Worm (Caenorhabditis elegans) whole organism, young adult: ENCODE data around the gene Y43F4A.1.

Experiments
- B0261.1 ChIP-seq: sonication (generic microtip); optimal IDR thresholded peaks from 2 replicates; lab custom pipeline; 2016; ENCODE audit warnings: mild to moderate bottlenecking, missing genetic modification characterization, moderate library complexity, missing compliant biosample characterization
- C06A6.2 ChIP-seq: fragments of 200-800 bp; sonication (Bioruptor generic); conservative IDR thresholded peaks from 2 replicates; pipeline ENCODE4 v1.3.6; 2022; ENCODE audit warnings: missing genetic modification characterization, missing compliant biosample characterization
- D2030.7 ChIP-seq: fragments of 200-800 bp; sonication (Bioruptor generic); IDR thresholded peaks from 2 replicates; pipeline ENCODE4 v1.3.6; 2022; ENCODE audit warnings: missing genetic modification reagents, missing genetic modification characterization, missing compliant biosample characterization
- F52B5.7 ChIP-seq: sonication (generic microtip); optimal IDR thresholded peaks from 2 replicates; lab custom pipeline; 2016; ENCODE audit warnings: mild to moderate bottlenecking, missing genetic modification characterization, missing compliant biosample characterization
- F57A8.1 ChIP-seq: fragments of 200-800 bp; sonication (Bioruptor generic); optimal IDR thresholded peaks from 2 replicates; lab custom pipeline; 2018; ENCODE audit warnings: mild to moderate bottlenecking, missing genetic modification characterization, moderate library complexity, missing compliant biosample characterization
- F57C9.4 ChIP-seq: sonication (generic microtip); optimal IDR thresholded peaks from 2 replicates; lab custom pipeline; 2017; ENCODE audit warnings: mild to moderate bottlenecking, missing genetic modification characterization, missing compliant biosample characterization
- K11D2.4 ChIP-seq: fragments of 200-800 bp; sonication (Bioruptor generic); IDR thresholded peaks from 2 replicates; pipeline ENCODE4 v1.3.6; 2022; ENCODE audit warnings: missing genetic modification reagents, missing genetic modification characterization, missing compliant biosample characterization
- Y53F4B.3 ChIP-seq: fragments of 200-800 bp; sonication (Bioruptor generic); IDR thresholded peaks from 2 replicates; pipeline ENCODE4 v1.3.6; 2022; ENCODE audit warnings: missing genetic modification reagents, missing genetic modification characterization, missing compliant biosample characterization
- Y53G8AR.9 ChIP-seq: fragments of 200-800 bp; sonication (Bioruptor generic); conservative IDR thresholded peaks from 2 replicates; pipeline ENCODE4 v1.3.6; 2022; ENCODE audit warnings: missing genetic modification reagents, missing genetic modification characterization, missing compliant biosample characterization
- Y95B8A.8 ChIP-seq: fragments of 200-800 bp; sonication (Bioruptor generic); IDR thresholded peaks from 2 replicates; pipeline ENCODE4 v1.3.6; 2022; ENCODE audit warnings: missing genetic modification reagents, missing genetic modification characterization, missing compliant biosample characterization
- ZK185.1 ChIP-seq: sonication (generic microtip); optimal IDR thresholded peaks from 2 replicates; lab custom pipeline; 2016; ENCODE audit warnings: mild to moderate bottlenecking, missing genetic modification characterization, missing compliant biosample characterization; ENCODE audit not compliant: poor library complexity, severe bottlenecking
- ama-1 ChIP-seq, 3 experiments: fragments of 150-350 bp in 1 of 3; sonication (generic microtip) in 2 of 3; optimal IDR thresholded peaks; 2 replicates each; lab custom pipeline; 2014 to 2018; ENCODE audit warnings: missing biosample characterization in 2 of 3, missing genetic modification characterization in 2 of 3, missing genetic modification reagents in 2 of 3
- aptf-2 ChIP-seq: fragments of 200-800 bp; sonication (Bioruptor generic); conservative IDR thresholded peaks from 2 replicates; pipeline ENCODE4 v1.3.6; 2022; ENCODE audit warnings: missing genetic modification reagents, missing genetic modification characterization, missing compliant biosample characterization
- attf-5 ChIP-seq: fragments of 200-800 bp; sonication (Bioruptor generic); optimal IDR thresholded peaks from 2 replicates; lab custom pipeline; 2018; ENCODE audit warnings: mild to moderate bottlenecking, missing genetic modification characterization, missing compliant biosample characterization
- cebp-2 ChIP-seq: fragments of 200-800 bp; sonication (Bioruptor generic); IDR thresholded peaks from 2 replicates; pipeline ENCODE4 v1.3.6; 2022; ENCODE audit warnings: missing genetic modification characterization, missing compliant biosample characterization
- ceh-27 ChIP-seq: fragments of 200-800 bp; sonication (Bioruptor generic); optimal IDR thresholded peaks from 2 replicates; lab custom pipeline; 2018; ENCODE audit warnings: mild to moderate bottlenecking, missing genetic modification characterization, moderate library complexity, missing compliant biosample characterization
- ceh-91 ChIP-seq: fragments of 200-800 bp; sonication (Bioruptor generic); IDR thresholded peaks from 2 replicates; pipeline ENCODE4 v1.3.6; 2022; ENCODE audit warnings: missing genetic modification reagents, missing genetic modification characterization, missing compliant biosample characterization
- chd-7 ChIP-seq: sonication (generic microtip); optimal IDR thresholded peaks from 2 replicates; lab custom pipeline; 2016; ENCODE audit warnings: mild to moderate bottlenecking, missing genetic modification characterization, moderate library complexity, missing compliant biosample characterization
- efl-1 ChIP-seq: fragments of 150-350 bp; optimal IDR thresholded peaks from 2 replicates; lab custom pipeline; 2014; ENCODE audit warnings: missing biosample characterization, missing genetic modification reagents, missing genetic modification characterization
- egrh-3 ChIP-seq: fragments of 200-800 bp; sonication (Bioruptor generic); IDR thresholded peaks from 2 replicates; pipeline ENCODE4 v1.3.6; 2022; ENCODE audit warnings: missing genetic modification reagents, missing genetic modification characterization, missing compliant biosample characterization
- hlh-26 ChIP-seq: fragments of 200-800 bp; sonication (Bioruptor generic); conservative IDR thresholded peaks from 2 replicates; pipeline ENCODE4 v1.3.6; 2022; ENCODE audit warnings: missing genetic modification reagents, missing genetic modification characterization, missing compliant biosample characterization
- hsf-1 ChIP-seq: fragments of 200-800 bp; sonication (Bioruptor generic); IDR thresholded peaks from 2 replicates; pipeline ENCODE4 v1.3.6; 2022; ENCODE audit warnings: missing genetic modification reagents, missing genetic modification characterization, missing compliant biosample characterization
- lag-1 ChIP-seq: fragments of 200-800 bp; sonication (Bioruptor generic); IDR thresholded peaks from 2 replicates; pipeline ENCODE4 v1.3.6; 2022; ENCODE audit warnings: missing genetic modification reagents, missing genetic modification characterization, missing compliant biosample characterization
- let-526 ChIP-seq: fragments of 200-800 bp; sonication (Bioruptor generic); IDR thresholded peaks from 2 replicates; pipeline ENCODE4 v1.3.6; 2022; ENCODE audit warnings: missing genetic modification reagents, missing genetic modification characterization, missing compliant biosample characterization
- lin-40 ChIP-seq: sonication (generic microtip); optimal IDR thresholded peaks from 2 replicates; lab custom pipeline; 2016; ENCODE audit warnings: missing genetic modification characterization, mild to moderate bottlenecking, missing compliant biosample characterization, missing genotype, missing genetic modification reagents
- lsy-27 ChIP-seq: sonication (generic microtip); optimal IDR thresholded peaks from 2 replicates; lab custom pipeline; 2017; ENCODE audit warnings: missing genetic modification characterization, mild to moderate bottlenecking, missing compliant biosample characterization, antibody characterized with exemption, missing genotype, borderline replicate concordance; ENCODE audit not compliant: insufficient read depth
- madf-3 ChIP-seq: fragments of 200-800 bp; sonication (Bioruptor generic); IDR thresholded peaks from 2 replicates; pipeline ENCODE4 v1.3.6; 2022; ENCODE audit warnings: missing genetic modification reagents, missing genetic modification characterization, missing compliant biosample characterization
- madf-6 ChIP-seq: fragments of 200-800 bp; sonication (Bioruptor generic); IDR thresholded peaks from 2 replicates; pipeline ENCODE4 v1.3.6; 2022; ENCODE audit warnings: missing genetic modification reagents, missing genetic modification characterization, missing compliant biosample characterization
- madf-8 ChIP-seq: fragments of 200-800 bp; sonication (Bioruptor generic); conservative IDR thresholded peaks from 2 replicates; pipeline ENCODE4 v1.3.6; 2022; ENCODE audit warnings: missing genetic modification reagents, missing genetic modification characterization, missing compliant biosample characterization
- mcd-1 ChIP-seq: fragments of 200-800 bp; sonication (Bioruptor generic); IDR thresholded peaks from 2 replicates; pipeline ENCODE4 v1.3.6; 2022; ENCODE audit warnings: missing genetic modification reagents, missing genetic modification characterization, missing compliant biosample characterization
- mel-28 ChIP-seq: sonication (generic microtip); optimal IDR thresholded peaks from 2 replicates; lab custom pipeline; 2016; ENCODE audit warnings: borderline replicate concordance, mild to moderate bottlenecking, missing genetic modification characterization, missing compliant biosample characterization
- mes-4 ChIP-seq: sonication (generic microtip); optimal IDR thresholded peaks from 2 replicates; lab custom pipeline; 2016; ENCODE audit warnings: missing genotype, missing genetic modification characterization, missing compliant biosample characterization
- nfya-1 ChIP-seq: sonication (generic microtip); optimal IDR thresholded peaks from 2 replicates; lab custom pipeline; 2017; ENCODE audit warnings: antibody characterized with exemption, missing compliant biosample characterization, missing genetic modification characterization, borderline replicate concordance; ENCODE audit not compliant: insufficient read depth
- pbrm-1 ChIP-seq: fragments of 200-800 bp; sonication (Bioruptor generic); IDR thresholded peaks from 2 replicates; pipeline ENCODE4 v1.3.6; 2022; ENCODE audit warnings: missing genetic modification reagents, missing genetic modification characterization, missing compliant biosample characterization
- pha-4 ChIP-seq: fragments of 150-350 bp; sonication (generic microtip); optimal IDR thresholded peaks from 2 replicates; lab custom pipeline; 2014; ENCODE audit warnings: missing biosample characterization, missing genetic modification reagents, missing genetic modification characterization
- snpc-1.3 ChIP-seq: sonication (generic microtip); optimal IDR thresholded peaks from 2 replicates; lab custom pipeline; 2017; ENCODE audit warnings: missing genetic modification characterization, mild to moderate bottlenecking, missing compliant biosample characterization, antibody characterized with exemption, moderate library complexity, missing genotype, missing genetic modification reagents; ENCODE audit not compliant: insufficient read depth
- snpc-4 ChIP-seq, 5 experiments: fragments of 150-350 bp in 1 of 5; sonication (generic microtip) in 4 of 5; optimal IDR thresholded peaks; 2 replicates each; lab custom pipeline; 2014 to 2018; ENCODE audit warnings: missing genetic modification characterization in 5 of 5, missing biosample characterization in 3 of 5, antibody characterized with exemption in 2 of 5, mild to moderate bottlenecking in 2 of 5, missing compliant biosample characterization in 2 of 5, missing genotype in 2 of 5, moderate library complexity in 2 of 5, missing genetic modification reagents in 1 of 5
- tbp1 ChIP-seq: fragments of 200-800 bp; sonication (Bioruptor generic); optimal IDR thresholded peaks from 2 replicates; lab custom pipeline; 2018; ENCODE audit warnings: mild to moderate bottlenecking, missing genetic modification characterization, missing compliant biosample characterization
- tlf-1 ChIP-seq: fragments of 200-800 bp; sonication (Bioruptor generic); optimal IDR thresholded peaks from 2 replicates; lab custom pipeline; 2018; ENCODE audit warnings: mild to moderate bottlenecking, missing genetic modification characterization, missing compliant biosample characterization
- unc-130 ChIP-seq: sonication (generic microtip); optimal IDR thresholded peaks from 2 replicates; lab custom pipeline; 2016; ENCODE audit warnings: missing genetic modification reagents, missing genetic modification characterization, missing compliant biosample characterization
- zfh-2 ChIP-seq: fragments of 200-800 bp; sonication (Bioruptor generic); conservative IDR thresholded peaks from 2 replicates; pipeline ENCODE4 v1.3.6; 2022; ENCODE audit warnings: missing genetic modification reagents, missing genetic modification characterization, missing compliant biosample characterization
- ztf-26 ChIP-seq: sonication (generic microtip); optimal IDR thresholded peaks from 2 replicates; lab custom pipeline; 2017; ENCODE audit warnings: missing genetic modification characterization, missing compliant biosample characterization
- ztf-6 ChIP-seq: fragments of 200-800 bp; sonication (Bioruptor generic); IDR thresholded peaks from 2 replicates; pipeline ENCODE4 v1.3.6; 2022; ENCODE audit warnings: missing genetic modification reagents, missing genetic modification characterization, missing compliant biosample characterization

Y43F4A.1 gene

ce11 chrIII:13267046-13267445 lies 44.2 kb downstream of the Y43F4A.1 start:
- no peak for TF ChIP-seq let-526 (GFP tag; lab: Robert Waterston, UW)
- TF ChIP-seq cebp-2 (GFP tag; lab: Robert Waterston, UW) = 0 out of 2 replicates have a peak, but pooled peaks have one; percentile 9
- no peak for TF ChIP-seq lag-1 (GFP tag; lab: Robert Waterston, UW)
- no peak for TF ChIP-seq madf-8 (GFP tag; lab: Robert Waterston, UW)
- TF ChIP-seq mcd-1 (GFP tag; lab: Robert Waterston, UW) = 0 out of 2 replicates have a peak, but pooled peaks have one; percentile 22
- TF ChIP-seq madf-3 (GFP tag; lab: Robert Waterston, UW) = no peak
- peak; percentile 64 for TF ChIP-seq zfh-2 (GFP tag; lab: Robert Waterston, UW)
- TF ChIP-seq nfya-1 (tag; lab: Kevin White, UChicago) = no peak
- TF ChIP-seq pha-4 (tag; lab: Kevin White, UChicago) = no peak
- no peak for TF ChIP-seq C06A6.2 (GFP tag; lab: Robert Waterston, UW)
- TF ChIP-seq egrh-3 (GFP tag; lab: Robert Waterston, UW) = 0 out of 2 replicates have a peak, but pooled peaks have one; percentile 24

- TF ChIP-seq mcd-1 (GFP tag; lab: Robert Waterston, UW) (peak; percentile 70), tlf-1 (GFP tag; lab: Kevin White, UChicago) (peak; percentile 14), snpc-4 (GFP tag; optimal IDR thresholded peaks at IDR 0.05; lab: Kevin White, UChicago) (no peak), snpc-4 (tag; optimal IDR thresholded peaks at IDR 0.05; lab: Kevin White, UChicago) (peak in 2 of 4 experiments; percentile 15 to 22), Y53G8AR.9 (GFP tag; lab: Robert Waterston, UW) (0 out of 2 replicates have a peak, but pooled peaks have one; percentile 29), Y95B8A.8 (GFP tag; lab: Robert Waterston, UW) (no peak), aptf-2 (GFP tag; lab: Robert Waterston, UW) (no peak), madf-8 (GFP tag; lab: Robert Waterston, UW) (peak; percentile 31; the same call in 1 of the 2 replicates), ceh-27 (GFP tag; lab: Kevin White, UChicago) (peak; percentile 20), tbp1 (GFP tag; lab: Kevin White, UChicago) (peak; percentile 41), F57A8.1 (no peak), K11D2.4 (GFP tag; lab: Robert Waterston, UW) (0 out of 2 replicates have a peak, but pooled peaks have one; percentile 27), madf-6 (GFP tag; lab: Robert Waterston, UW) (peak; percentile 53), Y53F4B.3 (GFP tag; lab: Robert Waterston, UW) (no peak), ceh-91 (GFP tag; lab: Robert Waterston, UW) (no peak), ztf-26 (tag; lab: Kevin White, UChicago) (peak; percentile 22), B0261.1 (tag; lab: Kevin White, UChicago) (no peak), attf-5 (GFP tag; lab: Kevin White, UChicago) (peak; percentile 41), mes-4 (tag; lab: Kevin White, UChicago) (no peak), mel-28 (tag; lab: Kevin White, UChicago) (no peak), pbrm-1 (GFP tag; lab: Robert Waterston, UW) (peak; percentile 61; the same call in 1 of the 2 replicates), efl-1 (GFP tag; lab: Kevin White, UChicago) (no peak), C06A6.2 (GFP tag; lab: Robert Waterston, UW) (peak; percentile 67), ZK185.1 (tag; lab: Kevin White, UChicago) (peak; percentile 55), ztf-6 (GFP tag; lab: Robert Waterston, UW) (0 out of 2 replicates have a peak, but pooled peaks have one; percentile 15), let-526 (GFP tag; lab: Robert Waterston, UW) (0 out of 2 replicates have a peak, but pooled peaks have one; percentile 10), F57C9.4 (tag; lab: Kevin White, UChicago) (no peak), chd-7 (tag; lab: Kevin White, UChicago) (peak; percentile 13), hsf-1 (GFP tag; lab: Robert Waterston, UW) (no peak), hlh-26 (no peak), unc-130 (peak; percentile 29), ama-1 (optimal IDR thresholded peaks at IDR 0.05; lab: Kevin White, UChicago) (no peak), ama-1 (GFP tag; optimal IDR thresholded peaks at IDR 0.05; lab: Kevin White, UChicago) (peak in 1 of 2 experiments; percentile 34), snpc-1.3 (tag; lab: Kevin White, UChicago) (peak; percentile 62), F52B5.7 (tag; lab: Kevin White, UChicago) (no peak), lsy-27 (no peak), lin-40 (tag; lab: Kevin White, UChicago) (peak; percentile 70), D2030.7 (0 out of 2 replicates have a peak, but pooled peaks have one; percentile 24), cebp-2 (GFP tag; lab: Robert Waterston, UW) (no peak)
Measured at ce11 chrIII:13268856-13269255, 46.0 kb downstream of the Y43F4A.1 start, which contains the start of gene cpf-2. TSS of gene cpf-2 (minus strand) at chrIII:13268883.
